Fruit fly (Drosophila melanogaster) whole organism, embryonic: ENCODE measurements around the gene CG34327.

Experiments used
- CG14050 ChIP-seq: fragments of 200-800 bp; sonication (Bioruptor generic); IDR thresholded peaks from 3 replicates; pipeline ENCODE4 v1.3.6; 2022; ENCODE audit warnings: missing biosample characterization, missing genetic modification characterization
- CG4424 ChIP-seq: fragments of 200-800 bp; sonication (Bioruptor generic); optimal IDR thresholded peaks from 3 replicates; lab custom pipeline; 2016; ENCODE audit warnings: missing biosample characterization, missing genetic modification characterization
- Fer1 ChIP-seq: fragments of 200-800 bp; sonication (Bioruptor generic); optimal IDR thresholded peaks from 2 replicates; lab custom pipeline; 2017; ENCODE audit warnings: missing biosample characterization, mild to moderate bottlenecking, missing genetic modification characterization
- H15 ChIP-seq: fragments of 200-800 bp; sonication (Bioruptor generic); IDR thresholded peaks from 3 replicates; pipeline ENCODE4 v1.3.6; 2022; ENCODE audit warnings: missing biosample characterization, missing genetic modification characterization
- MTF-1 ChIP-seq: fragments of 200-800 bp; sonication (Bioruptor generic); optimal IDR thresholded peaks from 2 replicates; lab custom pipeline; 2018; ENCODE audit warnings: missing biosample characterization, mild to moderate bottlenecking, missing genetic modification characterization, borderline replicate concordance
- NC2β ChIP-seq: fragments of 200-800 bp; sonication (Bioruptor generic); optimal IDR thresholded peaks from 2 replicates; lab custom pipeline; 2016; ENCODE audit warnings: missing biosample characterization, missing genetic modification characterization
- Nf-YC ChIP-seq: fragments of 200-800 bp; optimal IDR thresholded peaks from 3 replicates; lab custom pipeline; 2019; ENCODE audit warnings: missing biosample characterization, mild to moderate bottlenecking, missing genetic modification characterization, moderate library complexity
- YL-1 ChIP-seq: fragments of 200-800 bp; sonication (Bioruptor generic); optimal IDR thresholded peaks from 3 replicates; lab custom pipeline; 2017; ENCODE audit warnings: missing biosample characterization, mild to moderate bottlenecking, missing genetic modification characterization
- chif ChIP-seq, 2 experiments: fragments of 200-800 bp; sonication (Bioruptor generic); optimal IDR thresholded peaks; 3 replicates each; lab custom pipeline; 2016; ENCODE audit warnings: missing biosample characterization in 2 of 2, missing genetic modification characterization in 2 of 2
- ewg ChIP-seq: fragments of 200-800 bp; sonication (Bioruptor generic); optimal IDR thresholded peaks from 3 replicates; lab custom pipeline; 2017; ENCODE audit warnings: mild to moderate bottlenecking, missing biosample characterization, missing genetic modification reagents, missing genetic modification characterization
- gem ChIP-seq: fragments of 200-800 bp; sonication (Bioruptor generic); optimal IDR thresholded peaks from 2 replicates; lab custom pipeline; 2019; ENCODE audit warnings: missing biosample characterization, mild to moderate bottlenecking, missing genetic modification characterization, moderate library complexity
- pros ChIP-seq: fragments of 200-800 bp; sonication (Bioruptor generic); optimal IDR thresholded peaks from 3 replicates; lab custom pipeline; 2019; ENCODE audit warnings: missing biosample characterization, mild to moderate bottlenecking, missing genetic modification characterization, moderate library complexity
- slp2 ChIP-seq: fragments of 200-800 bp; sonication (Bioruptor generic); optimal IDR thresholded peaks from 2 replicates; lab custom pipeline; 2016; ENCODE audit warnings: missing biosample characterization, missing genetic modification characterization

DNA sequence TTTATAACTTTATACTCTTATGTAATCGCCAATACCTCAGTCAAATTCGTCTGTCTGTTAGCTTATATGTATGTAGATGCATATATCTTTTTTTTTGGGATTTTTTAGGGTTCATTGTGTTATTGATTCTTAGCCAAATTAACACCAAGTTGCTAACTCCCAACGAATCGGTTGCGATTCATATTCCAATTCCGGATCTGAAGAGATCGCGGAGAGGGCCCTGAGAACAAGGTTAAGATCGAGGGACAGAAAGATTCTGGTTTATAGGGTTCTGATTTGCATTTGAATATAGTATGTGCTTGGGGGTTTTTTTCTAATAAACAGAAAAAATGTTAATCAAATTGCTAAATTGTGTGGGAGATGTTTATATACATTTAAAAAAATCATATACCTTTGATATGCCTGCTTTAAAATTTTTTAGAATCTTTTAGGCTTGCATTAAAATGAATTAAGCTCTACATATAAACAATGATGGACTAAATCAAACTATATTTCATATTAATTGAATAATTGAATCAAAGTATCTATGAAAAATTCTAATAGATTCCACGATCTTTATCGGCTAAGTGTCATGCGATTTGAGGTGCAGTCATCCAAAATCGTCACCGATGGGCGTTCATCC, 15.6 kb downstream of the CG34327 start, which contains the start of gene CG32563:
- TF ChIP-seq YL-1 (GFP tag; lab: Kevin White, UChicago) = no peak
- TF ChIP-seq CG4424 (GFP tag; lab: Kevin White, UChicago) = no peak
- TF ChIP-seq Nf-YC = no peak
- TF ChIP-seq CG14050 (GFP tag; lab: Robert Waterston, UW) = no peak
- no peak for TF ChIP-seq pros (GFP tag; lab: Kevin White, UChicago)
- no peak for TF ChIP-seq Fer1 (GFP tag; lab: Kevin White, UChicago)
- TF ChIP-seq chif (GFP tag; optimal IDR thresholded peaks at IDR 0.05; lab: Kevin White, UChicago) = no peak
- no peak for TF ChIP-seq MTF-1
- TF ChIP-seq NC2β = no peak
- no peak for TF ChIP-seq H15
- no peak for TF ChIP-seq ewg (GFP tag; lab: Kevin White, UChicago)
- TF ChIP-seq slp2 (GFP tag; lab: Kevin White, UChicago) = no peak
- no peak for TF ChIP-seq gem (tag; lab: Kevin White, UChicago)
